Worm (Caenorhabditis elegans) whole organism, L4 larva: Measurements from ENCODE around the gene Y71H2AM.12.
A peak's percentile ranks its signal among the peaks of the same experiment; 100 is the strongest.

ENCODE experiments used
- D1046.2 ChIP-seq: fragments of 200-800 bp; sonication (Bioruptor generic); IDR thresholded peaks from 2 replicates; pipeline ENCODE4 v1.3.6; 2022; ENCODE audit warnings: missing genetic modification characterization, missing compliant biosample characterization
- F44E2.7 ChIP-seq: fragments of 200-800 bp; sonication (Bioruptor generic); IDR thresholded peaks from 2 replicates; pipeline ENCODE4 v2.1.2; 2022; ENCODE audit warnings: missing genetic modification characterization, missing compliant biosample characterization
- F49E8.2 ChIP-seq: sonication (generic microtip); optimal IDR thresholded peaks from 2 replicates; lab custom pipeline; 2016; ENCODE audit warnings: missing compliant biosample characterization, mild to moderate bottlenecking, missing genetic modification characterization, borderline replicate concordance
- R02D3.7 ChIP-seq: fragments of 150-350 bp; sonication (generic microtip); optimal IDR thresholded peaks from 3 replicates; lab custom pipeline; 2014; ENCODE audit warnings: missing biosample characterization, missing genetic modification characterization
- T20F7.1 ChIP-seq: fragments of 200-800 bp; sonication (Bioruptor generic); optimal IDR thresholded peaks from 2 replicates; lab custom pipeline; 2018; ENCODE audit warnings: mild to moderate bottlenecking, missing genetic modification characterization, missing compliant biosample characterization
- Y48G9A.11 ChIP-seq: fragments of 200-800 bp; sonication (Bioruptor generic); IDR thresholded peaks from 2 replicates; pipeline ENCODE4 v1.3.6; 2022; ENCODE audit warnings: missing genetic modification reagents, missing genetic modification characterization, missing compliant biosample characterization
- ZK337.2 ChIP-seq: fragments of 200-800 bp; sonication (Bioruptor generic); IDR thresholded peaks from 2 replicates; pipeline ENCODE4 v1.3.6; 2022; ENCODE audit warnings: missing genetic modification reagents, missing genetic modification characterization, missing compliant biosample characterization
- attf-4 ChIP-seq: sonication (generic microtip); optimal IDR thresholded peaks from 3 replicates; lab custom pipeline; 2017; ENCODE audit warnings: missing biosample characterization, missing genetic modification characterization
- ceh-32 ChIP-seq: sonication (generic microtip); optimal IDR thresholded peaks from 2 replicates; lab custom pipeline; 2016; ENCODE audit warnings: mild to moderate bottlenecking, missing genetic modification characterization, missing compliant biosample characterization; ENCODE audit not compliant: poor library complexity
- ceh-44 ChIP-seq: fragments of 200-800 bp; sonication (Bioruptor generic); IDR thresholded peaks from 2 replicates; pipeline ENCODE4 v1.3.6; 2022; ENCODE audit warnings: missing genetic modification reagents, missing genetic modification characterization, missing compliant biosample characterization
- ceh-62 ChIP-seq: sonication (generic microtip); optimal IDR thresholded peaks from 2 replicates; lab custom pipeline; 2017; ENCODE audit warnings: missing biosample characterization, missing genetic modification characterization
- ces-1 ChIP-seq: fragments of 150-350 bp; sonication (generic microtip); optimal IDR thresholded peaks from 4 replicates; lab custom pipeline; 2014; ENCODE audit warnings: missing biosample characterization, missing genetic modification reagents, missing genetic modification characterization
- daf-16 ChIP-seq, 3 experiments: sonication (generic microtip); optimal IDR thresholded peaks; 2 replicates each; lab custom pipeline; 2016 to 2017; ENCODE audit warnings: missing genetic modification characterization in 3 of 3, missing genetic modification reagents in 3 of 3, mild to moderate bottlenecking in 2 of 3, missing compliant biosample characterization in 2 of 3, missing biosample characterization in 1 of 3, moderate library complexity in 1 of 3
- dpl-1 ChIP-seq: fragments of 150-350 bp; optimal IDR thresholded peaks from 2 replicates; lab custom pipeline; 2014; ENCODE audit warnings: missing biosample characterization, missing genetic modification reagents, missing genetic modification characterization
- duxl-1 ChIP-seq: sonication (generic microtip); optimal IDR thresholded peaks from 2 replicates; lab custom pipeline; 2016; ENCODE audit warnings: mild to moderate bottlenecking, missing genetic modification characterization, moderate library complexity, missing compliant biosample characterization; ENCODE audit not compliant: poor library complexity
- dve-1 ChIP-seq: sonication (generic microtip); optimal IDR thresholded peaks from 2 replicates; lab custom pipeline; 2017; ENCODE audit warnings: antibody characterized with exemption, mild to moderate bottlenecking, missing genetic modification characterization, missing compliant biosample characterization; ENCODE audit not compliant: insufficient read depth
- egl-43 ChIP-seq: fragments of 200-800 bp; sonication (Bioruptor generic); IDR thresholded peaks from 2 replicates; pipeline ENCODE4 v1.3.6; 2022; ENCODE audit warnings: missing genetic modification reagents, missing genetic modification characterization, missing compliant biosample characterization
- fos-1 ChIP-seq: fragments of 150-350 bp; optimal IDR thresholded peaks from 2 replicates; lab custom pipeline; 2014; ENCODE audit warnings: missing biosample characterization, missing genetic modification characterization
- gei-8 ChIP-seq: fragments of 200-800 bp; sonication (Bioruptor generic); optimal IDR thresholded peaks from 2 replicates; lab custom pipeline; 2018; ENCODE audit warnings: mild to moderate bottlenecking, missing genetic modification characterization, missing compliant biosample characterization
- hlh-11 ChIP-seq: fragments of 200-800 bp; sonication (Bioruptor generic); optimal IDR thresholded peaks from 2 replicates; lab custom pipeline; 2018; ENCODE audit warnings: mild to moderate bottlenecking, missing genetic modification characterization, missing compliant biosample characterization
- hlh-30 ChIP-seq: sonication (generic microtip); optimal IDR thresholded peaks from 2 replicates; lab custom pipeline; 2017; ENCODE audit warnings: antibody characterized with exemption, mild to moderate bottlenecking, missing genetic modification characterization, missing compliant biosample characterization; ENCODE audit not compliant: insufficient read depth
- lin-38 ChIP-seq: fragments of 200-800 bp; sonication (Bioruptor generic); IDR thresholded peaks from 2 replicates; pipeline ENCODE4 v1.3.6; 2022; ENCODE audit warnings: missing genetic modification reagents, missing genetic modification characterization, missing compliant biosample characterization
- mdt-29 ChIP-seq: fragments of 200-800 bp; sonication (Bioruptor generic); IDR thresholded peaks from 2 replicates; pipeline ENCODE4 v1.3.6; 2022; ENCODE audit warnings: missing genetic modification reagents, missing genetic modification characterization, missing compliant biosample characterization
- mes-2 ChIP-seq: sonication (generic microtip); optimal IDR thresholded peaks from 2 replicates; lab custom pipeline; 2016; ENCODE audit warnings: missing genotype, mild to moderate bottlenecking, missing genetic modification characterization, missing compliant biosample characterization; ENCODE audit not compliant: poor library complexity, severe bottlenecking
- mxl-3 ChIP-seq: fragments of 200-800 bp; sonication (Bioruptor generic); optimal IDR thresholded peaks from 2 replicates; lab custom pipeline; 2018; ENCODE audit warnings: mild to moderate bottlenecking, missing genetic modification characterization, missing compliant biosample characterization
- nhr-10 ChIP-seq: fragments of 150-350 bp; optimal IDR thresholded peaks from 2 replicates; lab custom pipeline; 2014; ENCODE audit warnings: missing biosample characterization, missing genetic modification characterization
- nhr-11 ChIP-seq: fragments of 150-350 bp; optimal IDR thresholded peaks from 2 replicates; lab custom pipeline; 2014; ENCODE audit warnings: missing biosample characterization, missing genetic modification characterization
- nhr-111 ChIP-seq: fragments of 200-800 bp; sonication (Bioruptor generic); optimal IDR thresholded peaks from 2 replicates; lab custom pipeline; 2018; ENCODE audit warnings: mild to moderate bottlenecking, missing genetic modification characterization, missing compliant biosample characterization
- nhr-237 ChIP-seq: sonication (generic microtip); optimal IDR thresholded peaks from 2 replicates; lab custom pipeline; 2017; ENCODE audit warnings: missing biosample characterization, missing genetic modification characterization
- nhr-28 ChIP-seq: fragments of 150-350 bp; optimal IDR thresholded peaks from 2 replicates; lab custom pipeline; 2014; ENCODE audit warnings: missing biosample characterization, missing genetic modification characterization
- nhr-41 ChIP-seq: fragments of 200-800 bp; sonication (Bioruptor generic); IDR thresholded peaks from 2 replicates; pipeline ENCODE4 v1.3.6; 2022; ENCODE audit warnings: missing genetic modification reagents, missing genetic modification characterization, missing compliant biosample characterization
- php-3 ChIP-seq: fragments of 200-800 bp; sonication (Bioruptor generic); IDR thresholded peaks from 2 replicates; pipeline ENCODE4 v1.3.6; 2022; ENCODE audit warnings: missing genetic modification reagents, missing genetic modification characterization, missing compliant biosample characterization
- pqm-1 ChIP-seq: sonication (generic microtip); optimal IDR thresholded peaks from 2 replicates; lab custom pipeline; 2017; ENCODE audit warnings: missing biosample characterization, missing genetic modification characterization
- sdz-12 ChIP-seq: fragments of 200-800 bp; sonication (Bioruptor generic); optimal IDR thresholded peaks from 2 replicates; lab custom pipeline; 2018; ENCODE audit warnings: mild to moderate bottlenecking, missing genetic modification characterization, missing compliant biosample characterization
- set-16 ChIP-seq: fragments of 200-800 bp; sonication (Bioruptor generic); IDR thresholded peaks from 2 replicates; pipeline ENCODE4 v1.3.6; 2022; ENCODE audit warnings: missing genetic modification reagents, missing genetic modification characterization, missing compliant biosample characterization
- spr-3 ChIP-seq: fragments of 200-800 bp; sonication (Bioruptor generic); optimal IDR thresholded peaks from 2 replicates; lab custom pipeline; 2018; ENCODE audit warnings: mild to moderate bottlenecking, missing genetic modification characterization, missing compliant biosample characterization
- tag-97 ChIP-seq: fragments of 200-800 bp; sonication (Bioruptor generic); IDR thresholded peaks from 2 replicates; pipeline ENCODE4 v1.3.6; 2022; ENCODE audit warnings: missing genetic modification characterization, missing compliant biosample characterization
- tra-1 ChIP-seq: fragments of 200-800 bp; sonication (Bioruptor generic); IDR thresholded peaks from 2 replicates; pipeline ENCODE4 v1.3.6; 2022; ENCODE audit warnings: missing genetic modification reagents, missing genetic modification characterization, missing compliant biosample characterization
- unc-130 ChIP-seq: sonication (generic microtip); optimal IDR thresholded peaks from 2 replicates; lab custom pipeline; 2016; ENCODE audit warnings: missing genetic modification reagents, missing genetic modification characterization, missing compliant biosample characterization
- unc-39 ChIP-seq: sonication (generic microtip); optimal IDR thresholded peaks from 2 replicates; lab custom pipeline; 2017; ENCODE audit warnings: missing biosample characterization, missing genetic modification characterization
- vab-7 ChIP-seq: fragments of 200-800 bp; sonication (Bioruptor generic); IDR thresholded peaks from 2 replicates; pipeline ENCODE4 v1.3.6; 2022; ENCODE audit warnings: missing genetic modification reagents, missing genetic modification characterization, missing compliant biosample characterization
- zfp-2 ChIP-seq: sonication (generic microtip); optimal IDR thresholded peaks from 2 replicates; lab custom pipeline; 2016; ENCODE audit warnings: mild to moderate bottlenecking, missing genetic modification characterization, missing compliant biosample characterization
- zip-2 ChIP-seq: fragments of 150-350 bp; optimal IDR thresholded peaks from 2 replicates; lab custom pipeline; 2014; ENCODE audit warnings: missing biosample characterization, missing genetic modification characterization
- ztf-7 ChIP-seq: fragments of 150-350 bp; optimal IDR thresholded peaks from 2 replicates; lab custom pipeline; 2014; ENCODE audit warnings: missing biosample characterization, missing genetic modification characterization

Gene Y71H2AM.12

ce11 chrIII:2725221-2726203 lies 8.4 kb downstream of the Y71H2AM.12 start, which contains the start of gene cosa-1:
Gene cosa-1, plus strand, starts transcription at chrIII:2726116.
- TF ChIP-seq daf-16 (GFP tag; optimal IDR thresholded peaks at IDR 0.05; lab: Kevin White, UChicago) = peak in 1 of 2 experiments; percentile 13
- no peak for TF ChIP-seq daf-16 (tag; optimal IDR thresholded peaks at IDR 0.05; lab: Kevin White, UChicago)
- TF ChIP-seq hlh-11 (tag; lab: Kevin White, UChicago) = peak; percentile 69
- peak; percentile 86 for TF ChIP-seq F49E8.2 (tag; lab: Kevin White, UChicago)
- TF ChIP-seq sdz-12 (GFP tag; lab: Kevin White, UChicago) = no peak
- TF ChIP-seq nhr-237 (tag; lab: Kevin White, UChicago) = no peak
- TF ChIP-seq lin-38 (GFP tag; lab: Robert Waterston, UW) = 0 out of 2 replicates have a peak, but pooled peaks have one; percentile 28
- TF ChIP-seq dve-1 = peak; percentile 17
- peak; percentile 63 for TF ChIP-seq unc-130 (GFP tag; lab: Kevin White, UChicago)
- no peak for TF ChIP-seq nhr-10 (tag; lab: Kevin White, UChicago)

- TF ChIP-seq mxl-3 (GFP tag; lab: Kevin White, UChicago) (no peak), duxl-1 (no peak), gei-8 (GFP tag; lab: Kevin White, UChicago) (no peak), zip-2 (tag; lab: Kevin White, UChicago) (no peak), spr-3 (GFP tag; lab: Kevin White, UChicago) (no peak), ZK337.2 (GFP tag; lab: Robert Waterston, UW) (no peak), ceh-62 (tag; lab: Kevin White, UChicago) (no peak), mdt-29 (GFP tag; lab: Robert Waterston, UW) (no peak), hlh-30 (tag; lab: Kevin White, UChicago) (no peak), D1046.2 (no peak), F49E8.2 (tag; lab: Kevin White, UChicago) (no peak), ztf-7 (tag; lab: Kevin White, UChicago) (no peak), nhr-11 (tag; lab: Kevin White, UChicago) (no peak), F44E2.7 (GFP tag; lab: Robert Waterston, UW) (no peak), T20F7.1 (no peak), zfp-2 (no peak), R02D3.7 (tag; lab: Kevin White, UChicago) (no peak), pqm-1 (no peak), ceh-32 (tag; lab: Kevin White, UChicago) (no peak)
These were observed 9.0 kb downstream of the Y71H2AM.12 start, which contains the start of gene Y71H2AM.11 for ce11 chrIII:2724992-2725220. Gene Y71H2AM.11, minus strand, starts transcription at chrIII:2725092.

ce11 chrIII:2716514-2716913 lies 17.4 kb downstream of the Y71H2AM.12 start, which contains the start of gene tmem-132:
Gene tmem-132, minus strand, starts transcription at chrIII:2716614.
- TF ChIP-seq attf-4 (tag; lab: Kevin White, UChicago) = no peak
- 0 out of 2 replicates have a peak, but pooled peaks have one; percentile 15 for TF ChIP-seq tra-1

- TF ChIP-seq unc-130 (GFP tag; lab: Kevin White, UChicago) = peak; percentile 42
- TF ChIP-seq spr-3 (GFP tag; lab: Kevin White, UChicago) = no peak
- TF ChIP-seq tag-97 (GFP tag; lab: Robert Waterston, UW) = no peak
- TF ChIP-seq ces-1 (GFP tag; lab: Kevin White, UChicago) = no peak
- no peak for TF ChIP-seq php-3
- no peak for TF ChIP-seq mes-2 (tag; lab: Kevin White, UChicago)
- TF ChIP-seq egl-43 (GFP tag; lab: Robert Waterston, UW) = peak; percentile 71
- TF ChIP-seq ceh-44 (GFP tag; lab: Robert Waterston, UW) = no peak
- TF ChIP-seq nhr-41 (GFP tag; lab: Robert Waterston, UW) = no peak
- TF ChIP-seq set-16 (GFP tag; lab: Robert Waterston, UW) = no peak
- no peak for TF ChIP-seq unc-39
- TF ChIP-seq nhr-111 (GFP tag; lab: Kevin White, UChicago) = no peak
- TF ChIP-seq hlh-30 (tag; lab: Kevin White, UChicago) = no peak
- no peak for TF ChIP-seq nhr-28
- TF ChIP-seq vab-7 (GFP tag; lab: Robert Waterston, UW) = peak; percentile 52; the same call in 1 of the 2 replicates
- TF ChIP-seq Y48G9A.11 (GFP tag; lab: Robert Waterston, UW) = peak; percentile 31; the same call in 1 of the 2 replicates
- no peak for TF ChIP-seq dpl-1 (GFP tag; lab: Kevin White, UChicago)
- TF ChIP-seq fos-1 = no peak
These were observed 22.4 kb downstream of the Y71H2AM.12 start for ce11 chrIII:2711527-2711926.
